Worm (Caenorhabditis elegans): ENCODE data around the gene ttr-57.
A peak's percentile ranks its signal among the peaks of the same experiment; 100 is the strongest.

ttr-57 gene

DNA sequence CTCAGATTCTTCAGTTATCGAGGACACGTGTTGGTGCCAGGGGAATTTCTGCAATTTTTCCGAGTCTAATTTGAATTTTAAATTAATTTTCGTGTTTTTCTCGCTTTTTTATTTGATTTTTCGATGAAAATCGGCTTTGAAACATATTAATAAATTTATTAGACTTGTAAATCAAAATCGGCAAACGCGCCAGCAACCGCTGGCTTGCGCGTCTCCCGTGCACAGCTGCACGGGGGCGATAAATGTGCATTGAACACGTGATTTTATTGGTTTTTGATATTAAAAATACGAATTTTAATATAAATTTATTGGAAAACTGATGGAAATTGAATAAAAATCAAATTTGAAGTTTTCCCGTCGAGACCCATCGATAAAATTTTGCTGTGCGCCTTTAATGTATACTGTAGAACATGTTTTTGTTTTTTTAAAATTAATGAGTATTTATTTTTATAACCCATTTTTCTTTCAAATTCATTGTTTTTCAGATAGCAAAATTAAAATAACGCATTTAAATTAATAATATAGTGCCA is 24.3 kb upstream of the ttr-57 start, which contains the start of gene F26F2.7 (continued):
- TF ChIP-seq hlh-13 (GFP tag; optimal IDR thresholded peaks at IDR 0.05) (no peak), unc-3 (GFP tag; conservative IDR thresholded peaks at IDR 0.05) (no peak), unc-3 (tag; optimal IDR thresholded peaks at IDR 0.05) (peak; percentile 41), ceh-6 (GFP tag; optimal IDR thresholded peaks at IDR 0.05) (no peak), ceh-9 (tag; optimal IDR thresholded peaks at IDR 0.05) (no peak), ceh-48 (tag; optimal IDR thresholded peaks at IDR 0.05) (peak; percentile 34), Y22D7AL.16 (tag; optimal IDR thresholded peaks at IDR 0.05) (no peak), elt-2 (tag; optimal IDR thresholded peaks at IDR 0.05) (peak; percentile 55), pha-4 (tag; optimal IDR thresholded peaks at IDR 0.05) (no peak), sox-4 (tag; optimal IDR thresholded peaks at IDR 0.05) (no peak), mec-3 (tag; optimal IDR thresholded peaks at IDR 0.05; ENCODE audit: borderline replicate concordance) (no peak), T23F11.4 (GFP tag; optimal IDR thresholded peaks at IDR 0.05) (no peak), nfya-1 (tag; optimal IDR thresholded peaks at IDR 0.05) (peak; percentile 36), lim-6 (tag; optimal IDR thresholded peaks at IDR 0.05) (no peak), tbx-2 (tag; optimal IDR thresholded peaks at IDR 0.05) (no peak), pqm-1 (tag; optimal IDR thresholded peaks at IDR 0.05) (no peak), pros-1 (tag; optimal IDR thresholded peaks at IDR 0.05) (no peak), syd-9 (tag; optimal IDR thresholded peaks at IDR 0.05) (no peak), sdc-2 (tag; optimal IDR thresholded peaks at IDR 0.05) (no peak), ceh-18 (tag; optimal IDR thresholded peaks at IDR 0.05) (no peak)

DNA sequence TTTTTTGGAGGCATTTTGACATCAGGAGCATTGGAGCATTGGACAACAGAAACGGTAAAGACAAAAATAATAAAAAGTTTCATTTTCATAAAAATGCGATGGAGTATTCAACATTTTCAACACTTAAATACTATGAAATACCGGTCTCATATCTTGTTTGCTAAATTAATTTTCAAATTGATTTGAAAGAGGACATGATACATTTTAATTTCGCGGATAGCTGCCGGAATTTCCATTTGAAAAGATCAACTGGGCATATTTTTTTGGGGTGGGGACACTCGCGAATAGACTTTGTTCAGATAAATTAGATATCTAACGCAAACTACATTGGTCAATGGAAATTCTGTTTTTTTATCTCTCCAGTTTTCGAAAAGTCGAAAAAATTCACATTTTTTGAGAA is 10.2 kb upstream of the ttr-57 start, which contains the start of gene F26F2.10:
TSS of gene F26F2.10 (minus strand) at position 101 of the 400 bp plus-strand sequence.
- TF ChIP-seq gmeb-2 (tag; optimal IDR thresholded peaks at IDR 0.05) (no peak), unc-3 (GFP tag; conservative IDR thresholded peaks at IDR 0.05) (no peak), unc-3 (tag; optimal IDR thresholded peaks at IDR 0.05) (no peak), ceh-2 (tag; optimal IDR thresholded peaks at IDR 0.05) (no peak), odd-2 (tag; optimal IDR thresholded peaks at IDR 0.05) (no peak), T23F11.4 (GFP tag; optimal IDR thresholded peaks at IDR 0.05) (no peak), pax-1 (tag; optimal IDR thresholded peaks at IDR 0.05) (no peak), ceh-24 (tag; optimal IDR thresholded peaks at IDR 0.05) (no peak), ceh-48 (tag; optimal IDR thresholded peaks at IDR 0.05) (no peak), sox-2 (GFP tag; IDR thresholded peaks at IDR 0.05) (no peak), dmd-4 (tag; optimal IDR thresholded peaks at IDR 0.05; ENCODE audit: borderline replicate concordance) (no peak), unc-42 (tag; optimal IDR thresholded peaks at IDR 0.05) (no peak), ceh-9 (tag; optimal IDR thresholded peaks at IDR 0.05) (no peak), C08G9.2 (tag; optimal IDR thresholded peaks at IDR 0.05) (no peak), hlh-13 (GFP tag; optimal IDR thresholded peaks at IDR 0.05) (no peak), zip-5 (tag; optimal IDR thresholded peaks at IDR 0.05) (no peak)

DNA sequence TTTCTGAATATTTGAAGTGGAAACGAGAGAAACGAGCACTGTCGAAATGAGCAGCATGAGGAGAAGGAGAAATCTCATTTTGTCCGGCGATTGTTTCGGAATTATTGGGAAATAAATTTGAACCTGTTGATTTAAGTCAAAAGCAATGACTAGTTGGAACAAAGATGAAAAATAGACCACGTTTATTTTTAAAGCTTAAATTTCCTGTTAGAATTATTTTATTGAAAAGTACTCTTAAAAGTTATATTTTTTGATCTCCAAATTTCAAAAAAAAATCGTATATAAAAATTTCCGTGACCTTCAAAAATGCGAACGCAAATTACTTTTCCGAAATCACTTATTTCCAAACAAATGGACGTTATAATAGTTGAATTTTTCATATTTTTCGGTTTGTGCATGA is 9.3 kb upstream of the ttr-57 start, which contains the start of gene F26F2.11:
TSS of gene F26F2.11 (minus strand) at position 101 of the 400 bp plus-strand sequence.
- TF ChIP-seq hlh-30 (tag; optimal IDR thresholded peaks at IDR 0.05; ENCODE audit: insufficient read depth) (no peak), mec-3 (tag; optimal IDR thresholded peaks at IDR 0.05; ENCODE audit: borderline replicate concordance) (no peak), ztf-16 (tag; optimal IDR thresholded peaks at IDR 0.05) (no peak), pax-1 (tag; optimal IDR thresholded peaks at IDR 0.05) (no peak), che-1 (tag; optimal IDR thresholded peaks at IDR 0.05) (no peak), nhr-11 (tag; optimal IDR thresholded peaks at IDR 0.05) (no peak), ref-2 (tag; optimal IDR thresholded peaks at IDR 0.05) (no peak), ttx-3 (tag; optimal IDR thresholded peaks at IDR 0.05) (no peak), eyg-1 (tag; optimal IDR thresholded peaks at IDR 0.05) (no peak), pros-1 (tag; optimal IDR thresholded peaks at IDR 0.05) (no peak), fkh-6 (tag; optimal IDR thresholded peaks at IDR 0.05) (no peak), ceh-2 (tag; optimal IDR thresholded peaks at IDR 0.05) (no peak), nhr-232 (tag; optimal IDR thresholded peaks at IDR 0.05) (no peak), ceh-45 (GFP tag; IDR thresholded peaks at IDR 0.05) (no peak), syd-9 (tag; optimal IDR thresholded peaks at IDR 0.05) (no peak)
